Fruit fly (Drosophila melanogaster) S2 (cell line): Measurements from ENCODE around the gene hop.

Experiments used
- CG8478 ChIP-seq: fragments of >200 bp; optimal IDR thresholded peaks from 2 replicates; lab custom pipeline; 2018
- CTCF ChIP-seq, 2 experiments: fragments of >200 bp; optimal IDR thresholded peaks; 2 replicates each; lab custom pipeline; 2018

DNA sequence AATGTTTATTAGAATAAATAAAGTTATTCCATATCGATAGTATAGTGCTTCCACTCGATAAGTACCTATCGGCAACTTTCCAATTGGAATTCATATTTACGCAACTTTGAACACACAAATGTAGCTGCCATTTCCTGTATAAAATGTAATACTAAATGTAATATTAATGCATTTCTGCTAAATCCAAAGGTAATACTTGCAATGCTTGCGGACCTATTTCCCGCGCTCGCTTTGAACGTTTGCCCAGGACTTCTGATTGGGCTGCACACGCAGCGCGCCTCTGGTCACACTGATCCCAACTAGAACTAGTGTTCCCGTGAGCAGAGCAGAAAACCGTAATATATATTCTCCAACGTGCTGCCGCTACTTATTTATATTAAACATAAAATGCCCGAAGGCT lies 1.5 kb upstream of the hop start, which contains the start of gene dlg1:
- TF ChIP-seq CG8478 (no peak), CTCF (optimal IDR thresholded peaks at IDR 0.05; lab: Kevin White, UChicago) (no peak)
